Worm (Caenorhabditis elegans) whole organism, L3 larva: ENCODE results near the gene srw-62.

Source experiments
- ama-1 ChIP-seq: fragments of 150-350 bp; optimal IDR thresholded peaks from 2 replicates; lab custom pipeline; 2018
- fos-1 ChIP-seq: fragments of 150-350 bp; optimal IDR thresholded peaks from 2 replicates; lab custom pipeline; 2014; ENCODE audit warnings: missing biosample characterization, missing genetic modification characterization
- nhr-12 ChIP-seq: fragments of 150-350 bp; optimal IDR thresholded peaks from 2 replicates; lab custom pipeline; 2014; ENCODE audit warnings: missing biosample characterization, missing genetic modification characterization
- pha-4 ChIP-seq: fragments of 150-350 bp; optimal IDR thresholded peaks from 2 replicates; lab custom pipeline; 2014; ENCODE audit warnings: missing biosample characterization, missing genetic modification reagents, missing genetic modification characterization
- zag-1 ChIP-seq: fragments of 150-350 bp; optimal IDR thresholded peaks from 2 replicates; lab custom pipeline; 2014; ENCODE audit warnings: missing biosample characterization, missing genetic modification characterization
- ztf-11 ChIP-seq: fragments of 150-350 bp; optimal IDR thresholded peaks from 2 replicates; lab custom pipeline; 2014; ENCODE audit warnings: missing biosample characterization, missing genetic modification characterization

ce11 chrII:7801899-7802298 lies 23.3 kb upstream of the srw-62 start:
- TF ChIP-seq nhr-12 (no peak), zag-1 (tag; lab: Kevin White, UChicago) (no peak), pha-4 (tag; lab: Kevin White, UChicago) (no peak), ama-1 (lab: Kevin White, UChicago) (no peak), ztf-11 (tag; lab: Kevin White, UChicago) (no peak), fos-1 (tag; lab: Kevin White, UChicago) (no peak)
